Worm (Caenorhabditis elegans): ENCODE results near the gene fbxa-141.
A peak's percentile ranks its signal among the peaks of the same experiment; 100 is the strongest.

Gene fbxa-141

ce11 chrX:14560297-14560680, 47.6 kb upstream of the fbxa-141 start (continued):
- peak; percentile 80 for TF ChIP-seq nhr-25 (tag; optimal IDR thresholded peaks at IDR 0.05; ENCODE audit: borderline replicate concordance, insufficient read depth)
- peak; percentile 90 for TF ChIP-seq ctbp-1 (GFP tag; IDR thresholded peaks at IDR 0.05)
- TF ChIP-seq ceh-82 (tag; optimal IDR thresholded peaks at IDR 0.05): no peak
- no peak for TF ChIP-seq ceh-28 (tag; optimal IDR thresholded peaks at IDR 0.05)
- peak; percentile 61 for TF ChIP-seq dpl-1 (GFP tag; optimal IDR thresholded peaks at IDR 0.05)
- TF ChIP-seq daf-19 (GFP tag; conservative IDR thresholded peaks at IDR 0.05): no peak
- no peak for TF ChIP-seq sdz-12 (GFP tag; optimal IDR thresholded peaks at IDR 0.05)
- TF ChIP-seq D1046.2 (GFP tag; IDR thresholded peaks at IDR 0.05): no peak
- no peak for TF ChIP-seq Y5F2A.4 (GFP tag; optimal IDR thresholded peaks at IDR 0.05)
- TF ChIP-seq fos-1 (tag; optimal IDR thresholded peaks at IDR 0.05): peak; percentile 73
- peak; percentile 92 for TF ChIP-seq lin-1 (GFP tag; IDR thresholded peaks at IDR 0.05)
- TF ChIP-seq F44E2.7 (GFP tag; IDR thresholded peaks at IDR 0.05): no peak
- TF ChIP-seq nhr-237 (tag; optimal IDR thresholded peaks at IDR 0.05): peak; percentile 72
- peak; percentile 87 for TF ChIP-seq ceh-20 (GFP tag; IDR thresholded peaks at IDR 0.05)
- TF ChIP-seq hlh-30 (tag; optimal IDR thresholded peaks at IDR 0.05; ENCODE audit: insufficient read depth): peak; percentile 96
- TF ChIP-seq zfp-3 (GFP tag; conservative IDR thresholded peaks at IDR 0.05): 0 out of 2 replicates have a peak, but pooled peaks have one; percentile 39
- no peak for TF ChIP-seq skn-1 (tag; optimal IDR thresholded peaks at IDR 0.05)
- peak; percentile 19 to 77 for TF ChIP-seq daf-16 (GFP tag; optimal IDR thresholded peaks at IDR 0.05)
- TF ChIP-seq daf-16 (tag; optimal IDR thresholded peaks at IDR 0.05): peak; percentile 97
- TF ChIP-seq zfp-2 (tag; optimal IDR thresholded peaks at IDR 0.05): peak; percentile 36
- TF ChIP-seq nhr-41 (GFP tag; IDR thresholded peaks at IDR 0.05): peak; percentile 44; the same call in 1 of the 2 replicates
- TF ChIP-seq spr-3 (GFP tag; optimal IDR thresholded peaks at IDR 0.05): no peak
- no peak for TF ChIP-seq Y75B8A.6 (GFP tag; IDR thresholded peaks at IDR 0.05)
- TF ChIP-seq nhr-11 (tag; optimal IDR thresholded peaks at IDR 0.05): peak; percentile 83
- peak; percentile 90 for TF ChIP-seq nhr-77 (tag; optimal IDR thresholded peaks at IDR 0.05)
- TF ChIP-seq lin-29 (GFP tag; IDR thresholded peaks at IDR 0.05): no peak
- no peak for TF ChIP-seq ZK546.5 (tag; optimal IDR thresholded peaks at IDR 0.05)
- TF ChIP-seq vab-7 (GFP tag; IDR thresholded peaks at IDR 0.05): peak; percentile 53; the same call in 1 of the 2 replicates
- TF ChIP-seq snpc-4 (tag; optimal IDR thresholded peaks at IDR 0.05): no peak
- TF ChIP-seq lir-3 (tag; optimal IDR thresholded peaks at IDR 0.05): no peak
- TF ChIP-seq php-3 (GFP tag; IDR thresholded peaks at IDR 0.05): 0 out of 2 replicates have a peak, but pooled peaks have one; percentile 48
- peak; percentile 34 to 92 for TF ChIP-seq hif-1 (tag; optimal IDR thresholded peaks at IDR 0.05)
- TF ChIP-seq nhr-76 (tag; optimal IDR thresholded peaks at IDR 0.05): peak; percentile 74
- TF ChIP-seq nhr-10 (tag; optimal IDR thresholded peaks at IDR 0.05): peak; percentile 93
- TF ChIP-seq mdt-29 (GFP tag; IDR thresholded peaks at IDR 0.05): no peak
- TF ChIP-seq hmg-1.1 (GFP tag; IDR thresholded peaks at IDR 0.05): peak; percentile 72
- TF ChIP-seq egl-27 (tag; optimal IDR thresholded peaks at IDR 0.05): peak; percentile 25
- TF ChIP-seq mdl-1 (tag; optimal IDR thresholded peaks at IDR 0.05): peak; percentile 92 to 97
- TF ChIP-seq R02D3.7 (tag; optimal IDR thresholded peaks at IDR 0.05): no peak
- TF ChIP-seq Y48G9A.11 (GFP tag; IDR thresholded peaks at IDR 0.05): no peak
- peak; percentile 95 for TF ChIP-seq nhr-48 (tag; optimal IDR thresholded peaks at IDR 0.05)
- TF ChIP-seq T26A8.4 (GFP tag; IDR thresholded peaks at IDR 0.05): peak; percentile 56; the same call in 1 of the 2 replicates
- peak; percentile 75 to 79 for TF ChIP-seq lsy-2 (tag; optimal IDR thresholded peaks at IDR 0.05)
- peak; percentile 98 for TF ChIP-seq nhr-28 (tag; optimal IDR thresholded peaks at IDR 0.05)
- no peak for TF ChIP-seq F10B5.3 (tag; optimal IDR thresholded peaks at IDR 0.05)
- TF ChIP-seq jun-1 (tag; optimal IDR thresholded peaks at IDR 0.05): peak; percentile 71
- TF ChIP-seq zip-11 (GFP tag; IDR thresholded peaks at IDR 0.05): no peak
- TF ChIP-seq arid-1 (GFP tag; conservative IDR thresholded peaks at IDR 0.05): peak; percentile 58; the same call in 1 of the 2 replicates
- peak; percentile 97 for TF ChIP-seq mep-1 (tag; optimal IDR thresholded peaks at IDR 0.05)
- no peak for TF ChIP-seq daf-12 (tag; optimal IDR thresholded peaks at IDR 0.05)
- TF ChIP-seq unc-39 (tag; optimal IDR thresholded peaks at IDR 0.05): no peak
- no peak for TF ChIP-seq F49E8.2 (tag; optimal IDR thresholded peaks at IDR 0.05; ENCODE audit: borderline replicate concordance)

Data from whole organism, L4 larva.